Comparison of ENCODE assay signal across 6 fruit fly cellular contexts in genomic region chr3R:24585042-24585698, dm6.
TF ChIP-seq lines count a peak whose summit lies in the region.

Gene CG13625, minus strand, starts transcription at chr3R:24585160.
Gene mld, plus strand, starts transcription at chr3R:24585653.

- TF ChIP-seq CTCF in whole organism, embryonic (GFP tag; optimal IDR thresholded peaks at IDR 0.05; lab: Kevin White, UChicago) = no peak

TF ChIP-seq in Kc167, 6 proteins besides CTCF, POLR2A, EP300 and RAD21:
- peak; percentile 42 for TF ChIP-seq psq (optimal IDR thresholded peaks at IDR 0.05; lab: Kevin White, UChicago)
- no peak for TF ChIP-seq ttk (optimal IDR thresholded peaks at IDR 0.05; lab: Kevin White, UChicago)

TF ChIP-seq in whole organism, adult, 20 proteins besides CTCF, POLR2A, EP300 and RAD21:
- TF ChIP-seq CG7101 (tag; optimal IDR thresholded peaks at IDR 0.05; lab: Kevin White, UChicago) = no peak
- peak; percentile 41 for TF ChIP-seq ovo (GFP tag; optimal IDR thresholded peaks at IDR 0.05; lab: Kevin White, UChicago)
- TF ChIP-seq Crg-1 (GFP tag; optimal IDR thresholded peaks at IDR 0.05; lab: Kevin White, UChicago) = no peak
- peak; percentile 0 for TF ChIP-seq CG11617 (GFP tag; optimal IDR thresholded peaks at IDR 0.05; lab: Kevin White, UChicago)

TF ChIP-seq in whole organism, embryonic, 481 proteins besides CTCF, POLR2A, EP300 and RAD21 (continues in another document):
- TF ChIP-seq Dip3 (GFP tag; optimal IDR thresholded peaks at IDR 0.05; lab: Kevin White, UChicago) (no peak), ken (GFP tag; IDR thresholded peaks at IDR 0.05; lab: Robert Waterston, UW) (no peak), zf30C (GFP tag; optimal IDR thresholded peaks at IDR 0.05; lab: Kevin White, UChicago) (no peak), nerfin-2 (GFP tag; IDR thresholded peaks at IDR 0.05; lab: Robert Waterston, UW; ENCODE audit: partially characterized antibody) (no peak), CG10209 (GFP tag; optimal IDR thresholded peaks at IDR 0.05; lab: Kevin White, UChicago) (no peak), dm (GFP tag; optimal IDR thresholded peaks at IDR 0.05; lab: Kevin White, UChicago) (peak; percentile 17), odd (GFP tag; optimal IDR thresholded peaks at IDR 0.05; lab: Kevin White, UChicago) (no peak), lilli (GFP tag; optimal IDR thresholded peaks at IDR 0.05; lab: Kevin White, UChicago) (peak; percentile 43), corto (GFP tag; optimal IDR thresholded peaks at IDR 0.05; lab: Kevin White, UChicago) (no peak), CG2678 (tag; optimal IDR thresholded peaks at IDR 0.05; lab: Kevin White, UChicago) (peak; percentile 9), CG14965 (GFP tag; optimal IDR thresholded peaks at IDR 0.05; lab: Kevin White, UChicago; ENCODE audit: borderline replicate concordance) (no peak), tna (GFP tag; IDR thresholded peaks at IDR 0.05; lab: Robert Waterston, UW; ENCODE audit: partially characterized antibody) (no peak), CG31224 (GFP tag; IDR thresholded peaks at IDR 0.05; lab: Robert Waterston, UW) (no peak), CG9876 (GFP tag; optimal IDR thresholded peaks at IDR 0.05; lab: Kevin White, UChicago) (no peak), stc (GFP tag; IDR thresholded peaks at IDR 0.05; lab: Robert Waterston, UW) (no peak), CG11247 (GFP tag; IDR thresholded peaks at IDR 0.05; lab: Robert Waterston, UW) (no peak), CG7372 (GFP tag; IDR thresholded peaks at IDR 0.05; lab: Robert Waterston, UW) (no peak), Dip2 (GFP tag; IDR thresholded peaks at IDR 0.05; lab: Robert Waterston, UW) (no peak), CG1529 (GFP tag; optimal IDR thresholded peaks at IDR 0.05; lab: Kevin White, UChicago) (no peak), bab2 (GFP tag; optimal IDR thresholded peaks at IDR 0.05; lab: Kevin White, UChicago) (peak; percentile 11), ap (GFP tag; IDR thresholded peaks at IDR 0.05; lab: Robert Waterston, UW) (no peak), phol (tag; optimal IDR thresholded peaks at IDR 0.05; lab: Kevin White, UChicago) (peak; percentile 25)

TF ChIP-seq in whole organism, prepupa, 60 proteins besides CTCF, POLR2A, EP300 and RAD21 (continues in another document):
- no peak for TF ChIP-seq CG10669 (GFP tag; optimal IDR thresholded peaks at IDR 0.05; lab: Kevin White, UChicago)
- peak; percentile 35 for TF ChIP-seq Sox102F (GFP tag; optimal IDR thresholded peaks at IDR 0.05; lab: Kevin White, UChicago)
- TF ChIP-seq CG8632 (GFP tag; optimal IDR thresholded peaks at IDR 0.05; lab: Kevin White, UChicago) = no peak
- TF ChIP-seq acj6 (GFP tag; optimal IDR thresholded peaks at IDR 0.05; lab: Kevin White, UChicago) = peak; percentile 2
- no peak for TF ChIP-seq CG11762 (GFP tag; optimal IDR thresholded peaks at IDR 0.05; lab: Kevin White, UChicago; ENCODE audit: insufficient read depth)
- no peak for TF ChIP-seq dsx (GFP tag; optimal IDR thresholded peaks at IDR 0.05; lab: Kevin White, UChicago; ENCODE audit: poor library complexity, severe bottlenecking)
- no peak for TF ChIP-seq CG6276 (GFP tag; optimal IDR thresholded peaks at IDR 0.05; lab: Kevin White, UChicago)
- no peak for TF ChIP-seq eg (GFP tag; IDR thresholded peaks at IDR 0.05; lab: Robert Waterston, UW)
- TF ChIP-seq Eip93F (GFP tag; optimal IDR thresholded peaks at IDR 0.05; lab: Kevin White, UChicago) = no peak
- TF ChIP-seq achi (GFP tag; optimal IDR thresholded peaks at IDR 0.05; lab: Kevin White, UChicago) = peak; percentile 66
- peak; percentile 49 for TF ChIP-seq pdm3 (GFP tag; optimal IDR thresholded peaks at IDR 0.05; lab: Kevin White, UChicago)
- no peak for TF ChIP-seq CG4318 (GFP tag; optimal IDR thresholded peaks at IDR 0.05; lab: Kevin White, UChicago)
- no peak for TF ChIP-seq Ets21C (GFP tag; optimal IDR thresholded peaks at IDR 0.05; lab: Kevin White, UChicago)
- TF ChIP-seq CG9139 (GFP tag; optimal IDR thresholded peaks at IDR 0.05; lab: Kevin White, UChicago) = no peak
- peak; percentile 44 for TF ChIP-seq CG3919 (GFP tag; optimal IDR thresholded peaks at IDR 0.05; lab: Kevin White, UChicago)
- no peak for TF ChIP-seq CG6163 (GFP tag; IDR thresholded peaks at IDR 0.05; lab: Robert Waterston, UW)
- TF ChIP-seq CG8319 (GFP tag; optimal IDR thresholded peaks at IDR 0.05; lab: Kevin White, UChicago) = no peak
- TF ChIP-seq Smox (GFP tag; optimal IDR thresholded peaks at IDR 0.05; lab: Kevin White, UChicago) = no peak
- TF ChIP-seq Lpt (GFP tag; optimal IDR thresholded peaks at IDR 0.05; lab: Kevin White, UChicago) = no peak
- TF ChIP-seq Sox14 (GFP tag; optimal IDR thresholded peaks at IDR 0.05; lab: Kevin White, UChicago) = peak; percentile 11
- peak; percentile 25 for TF ChIP-seq Eip75B (GFP tag; optimal IDR thresholded peaks at IDR 0.05; lab: Kevin White, UChicago)
- TF ChIP-seq dac (GFP tag; optimal IDR thresholded peaks at IDR 0.05; lab: Kevin White, UChicago) = no peak

TF ChIP-seq in whole organism, pupa, 21 proteins besides CTCF, POLR2A, EP300 and RAD21:
- TF ChIP-seq D1 (tag; optimal IDR thresholded peaks at IDR 0.05; lab: Kevin White, UChicago) = no peak
- TF ChIP-seq Pif1B (GFP tag; optimal IDR thresholded peaks at IDR 0.05; lab: Kevin White, UChicago) = peak; percentile 6
- TF ChIP-seq Pif1A (GFP tag; optimal IDR thresholded peaks at IDR 0.05; lab: Kevin White, UChicago) = peak; percentile 12

TF ChIP-seq in whole organism, wandering third instar larva, 38 proteins besides CTCF, POLR2A, EP300 and RAD21:
- TF ChIP-seq psq (GFP tag; optimal IDR thresholded peaks at IDR 0.05; lab: Kevin White, UChicago) (no peak), dl (GFP tag; optimal IDR thresholded peaks at IDR 0.05; lab: Kevin White, UChicago; ENCODE audit: insufficient read depth in 1 of 2, partially characterized antibody in 2 of 2) (no peak), CG32264 (GFP tag; optimal IDR thresholded peaks at IDR 0.05; lab: Kevin White, UChicago) (no peak), Rel (GFP tag; optimal IDR thresholded peaks at IDR 0.05; lab: Kevin White, UChicago) (no peak), Rel (tag; optimal IDR thresholded peaks at IDR 0.05; lab: Kevin White, UChicago) (peak; percentile 11), OdsH (GFP tag; optimal IDR thresholded peaks at IDR 0.05; lab: Kevin White, UChicago) (no peak), dmrt93B (GFP tag; optimal IDR thresholded peaks at IDR 0.05; lab: Kevin White, UChicago) (no peak), CrebA (GFP tag; optimal IDR thresholded peaks at IDR 0.05; lab: Kevin White, UChicago; ENCODE audit: borderline replicate concordance) (no peak), N (GFP tag; optimal IDR thresholded peaks at IDR 0.05; lab: Kevin White, UChicago) (no peak), h (GFP tag; optimal IDR thresholded peaks at IDR 0.05; lab: Kevin White, UChicago) (peak; percentile 35), HLH106 (tag; optimal IDR thresholded peaks at IDR 0.05; lab: Kevin White, UChicago) (peak; percentile 37), Abd-B (GFP tag; optimal IDR thresholded peaks at IDR 0.05; lab: Kevin White, UChicago) (no peak), CG9705 (GFP tag; optimal IDR thresholded peaks at IDR 0.05; lab: Kevin White, UChicago) (peak; percentile 13), br (GFP tag; optimal IDR thresholded peaks at IDR 0.05; lab: Kevin White, UChicago) (peak; percentile 22), Myc (optimal IDR thresholded peaks at IDR 0.05; lab: Kevin White, UChicago) (no peak), ey (GFP tag; optimal IDR thresholded peaks at IDR 0.05; lab: Kevin White, UChicago) (peak; percentile 9), sage (GFP tag; optimal IDR thresholded peaks at IDR 0.05; lab: Kevin White, UChicago) (no peak), dsf (GFP tag; optimal IDR thresholded peaks at IDR 0.05; lab: Kevin White, UChicago; ENCODE audit: borderline replicate concordance) (no peak), sv (GFP tag; optimal IDR thresholded peaks at IDR 0.05; lab: Kevin White, UChicago) (no peak), GATAd (GFP tag; optimal IDR thresholded peaks at IDR 0.05; lab: Kevin White, UChicago) (no peak), Hr83 (GFP tag; optimal IDR thresholded peaks at IDR 0.05; lab: Kevin White, UChicago; ENCODE audit: poor library complexity, severe bottlenecking) (peak; percentile 63), fru (GFP tag; optimal IDR thresholded peaks at IDR 0.05; lab: Kevin White, UChicago) (no peak), Hnf4 (GFP tag; optimal IDR thresholded peaks at IDR 0.05; lab: Kevin White, UChicago) (peak; percentile 20), usp (GFP tag; optimal IDR thresholded peaks at IDR 0.05; lab: Kevin White, UChicago) (no peak), brk (GFP tag; optimal IDR thresholded peaks at IDR 0.05; lab: Kevin White, UChicago) (no peak), Jra (GFP tag; optimal IDR thresholded peaks at IDR 0.05; lab: Kevin White, UChicago) (no peak), Dfd (GFP tag; optimal IDR thresholded peaks at IDR 0.05; lab: Kevin White, UChicago) (no peak), pan (optimal IDR thresholded peaks at IDR 0.05; lab: Kevin White, UChicago) (no peak), Hr78 (GFP tag; optimal IDR thresholded peaks at IDR 0.05; lab: Kevin White, UChicago) (no peak), woc (GFP tag; optimal IDR thresholded peaks at IDR 0.05; lab: Kevin White, UChicago) (no peak), rgr (GFP tag; optimal IDR thresholded peaks at IDR 0.05; lab: Kevin White, UChicago) (peak; percentile 27), lola (GFP tag; optimal IDR thresholded peaks at IDR 0.05; lab: Kevin White, UChicago) (no peak), Dif (GFP tag; optimal IDR thresholded peaks at IDR 0.05; lab: Kevin White, UChicago; ENCODE audit: partially characterized antibody) (no peak), Sp1 (GFP tag; optimal IDR thresholded peaks at IDR 0.05; lab: Kevin White, UChicago) (no peak), tai (GFP tag; optimal IDR thresholded peaks at IDR 0.05; lab: Kevin White, UChicago) (peak; percentile 67), foxo (GFP tag; optimal IDR thresholded peaks at IDR 0.05; lab: Kevin White, UChicago) (peak in 1 of 2 experiments; percentile 16), Vsx2 (GFP tag; optimal IDR thresholded peaks at IDR 0.05; lab: Kevin White, UChicago; ENCODE audit: partially characterized antibody) (no peak), jim (GFP tag; optimal IDR thresholded peaks at IDR 0.05; lab: Kevin White, UChicago) (no peak)
